Worm (Caenorhabditis elegans) whole organism, L4 larva: ENCODE results near the gene Y37B11A.3.

Source experiments
- T20F7.1 ChIP-seq: fragments of 200-800 bp; sonication (Bioruptor generic); optimal IDR thresholded peaks from 2 replicates; lab custom pipeline; 2018; ENCODE audit warnings: mild to moderate bottlenecking, missing genetic modification characterization, missing compliant biosample characterization
- Y105C5A.15 ChIP-seq: fragments of 200-800 bp; sonication (Bioruptor generic); IDR thresholded peaks from 2 replicates; pipeline ENCODE4 v1.3.6; 2022; ENCODE audit warnings: missing genetic modification characterization, missing compliant biosample characterization
- ama-1 ChIP-seq: fragments of 150-350 bp; optimal IDR thresholded peaks from 2 replicates; lab custom pipeline; 2014; ENCODE audit warnings: inconsistent platforms, mixed read lengths
- cey-2 ChIP-seq: sonication (generic microtip); optimal IDR thresholded peaks from 3 replicates; lab custom pipeline; 2017; ENCODE audit warnings: missing genetic modification characterization, mild to moderate bottlenecking, missing compliant biosample characterization, antibody characterized with exemption, borderline replicate concordance; ENCODE audit not compliant: insufficient read depth
- ctbp-1 ChIP-seq: fragments of 200-800 bp; sonication (Bioruptor generic); IDR thresholded peaks from 2 replicates; pipeline ENCODE4 v1.3.6; 2022; ENCODE audit warnings: missing genetic modification reagents, missing genetic modification characterization, missing compliant biosample characterization
- daf-8 ChIP-seq: fragments of 200-800 bp; sonication (Bioruptor generic); IDR thresholded peaks from 2 replicates; pipeline ENCODE4 v1.3.6; 2022; ENCODE audit warnings: missing genetic modification characterization, missing compliant biosample characterization
- dmd-8 ChIP-seq: fragments of 200-800 bp; sonication (Bioruptor generic); IDR thresholded peaks from 2 replicates; pipeline ENCODE4 v1.3.6; 2022; ENCODE audit warnings: missing genetic modification characterization, missing compliant biosample characterization
- fkh-10 ChIP-seq: fragments of 150-350 bp; optimal IDR thresholded peaks from 2 replicates; lab custom pipeline; 2014; ENCODE audit warnings: missing biosample characterization, missing genetic modification reagents, missing genetic modification characterization
- hlh-11 ChIP-seq: fragments of 200-800 bp; sonication (Bioruptor generic); optimal IDR thresholded peaks from 2 replicates; lab custom pipeline; 2018; ENCODE audit warnings: mild to moderate bottlenecking, missing genetic modification characterization, missing compliant biosample characterization
- spr-1 ChIP-seq: sonication (generic microtip); optimal IDR thresholded peaks from 2 replicates; lab custom pipeline; 2016; ENCODE audit warnings: mild to moderate bottlenecking, missing genetic modification characterization, missing compliant biosample characterization
- unc-130 ChIP-seq: sonication (generic microtip); optimal IDR thresholded peaks from 2 replicates; lab custom pipeline; 2016; ENCODE audit warnings: missing genetic modification reagents, missing genetic modification characterization, missing compliant biosample characterization
- unc-39 ChIP-seq: sonication (generic microtip); optimal IDR thresholded peaks from 2 replicates; lab custom pipeline; 2017; ENCODE audit warnings: missing biosample characterization, missing genetic modification characterization
- ztf-11 ChIP-seq: fragments of 150-350 bp; optimal IDR thresholded peaks from 2 replicates; lab custom pipeline; 2014; ENCODE audit warnings: missing biosample characterization, missing genetic modification characterization

- TF ChIP-seq unc-130 (GFP tag; lab: Kevin White, UChicago): no peak
- TF ChIP-seq ctbp-1: no peak
- TF ChIP-seq ama-1 (lab: Kevin White, UChicago): no peak
- TF ChIP-seq ztf-11 (tag; lab: Kevin White, UChicago): no peak
- TF ChIP-seq Y105C5A.15: no peak
- TF ChIP-seq T20F7.1 (GFP tag; lab: Kevin White, UChicago): no peak
- no peak for TF ChIP-seq daf-8
- no peak for TF ChIP-seq unc-39 (tag; lab: Kevin White, UChicago)
- TF ChIP-seq fkh-10: no peak
- no peak for TF ChIP-seq cey-2 (tag; lab: Kevin White, UChicago)
- no peak for TF ChIP-seq hlh-11
- no peak for TF ChIP-seq spr-1 (tag; lab: Kevin White, UChicago)
- TF ChIP-seq dmd-8 (GFP tag; lab: Robert Waterston, UW): no peak
Observed at ce11 chrIII:5794982-5795381, 9.9 kb upstream of the Y37B11A.3 start.
